Worm (Caenorhabditis elegans) whole organism, L3 larva: ENCODE data around the gene gst-18.

ENCODE experiments used
- nhr-11 ChIP-seq: fragments of 150-350 bp; optimal IDR thresholded peaks from 2 replicates; lab custom pipeline; 2014; ENCODE audit warnings: missing biosample characterization, missing genetic modification characterization
- nhr-12 ChIP-seq: fragments of 150-350 bp; optimal IDR thresholded peaks from 2 replicates; lab custom pipeline; 2014; ENCODE audit warnings: missing biosample characterization, missing genetic modification characterization
- pha-4 ChIP-seq: fragments of 150-350 bp; optimal IDR thresholded peaks from 2 replicates; lab custom pipeline; 2014; ENCODE audit warnings: missing biosample characterization, missing genetic modification reagents, missing genetic modification characterization

DNA sequence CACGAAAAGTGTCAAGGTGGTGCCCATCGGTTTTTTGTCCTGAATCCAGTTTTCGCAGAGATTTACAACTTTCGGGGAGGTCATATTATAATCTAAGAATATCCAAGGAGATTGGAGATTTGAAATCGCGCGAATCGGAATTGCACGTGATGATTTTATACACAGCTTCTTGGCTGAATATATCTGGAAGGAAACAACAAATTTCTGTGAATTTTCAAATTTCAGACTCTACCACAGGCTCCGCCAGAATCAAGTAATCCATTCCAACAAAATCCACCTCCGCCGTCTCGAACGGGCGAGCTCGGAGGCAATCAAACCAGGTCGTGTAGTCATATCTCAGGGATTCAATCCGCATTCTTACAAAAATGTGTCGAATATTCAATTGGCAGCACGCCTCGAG is 35.4 kb downstream of the gst-18 start:
- no peak for TF ChIP-seq nhr-11 (tag; lab: Kevin White, UChicago)
- TF ChIP-seq nhr-12 (tag; lab: Kevin White, UChicago), result no peak
- no peak for TF ChIP-seq pha-4
